Fruit fly (Drosophila melanogaster) whole organism, embryonic: ENCODE data around the gene CG14015.

ENCODE experiments used
- CG11723 ChIP-seq: fragments of 200-800 bp; sonication (Bioruptor generic); optimal IDR thresholded peaks from 2 replicates; lab custom pipeline; 2017; ENCODE audit warnings: missing biosample characterization, mild to moderate bottlenecking, missing genetic modification characterization
- CG12942 ChIP-seq: fragments of 200-800 bp; sonication (Bioruptor generic); optimal IDR thresholded peaks from 3 replicates; lab custom pipeline; 2016; ENCODE audit warnings: missing biosample characterization, missing genetic modification characterization
- CG1792 ChIP-seq: fragments of 200-800 bp; sonication (Bioruptor generic); optimal IDR thresholded peaks from 2 replicates; lab custom pipeline; 2016; ENCODE audit warnings: missing biosample characterization, missing genetic modification characterization
- CG4707 ChIP-seq: fragments of 200-800 bp; sonication (Bioruptor generic); optimal IDR thresholded peaks from 2 replicates; lab custom pipeline; 2018; ENCODE audit warnings: missing biosample characterization, mild to moderate bottlenecking, missing genetic modification characterization, moderate library complexity
- CG8924 ChIP-seq: fragments of 200-800 bp; optimal IDR thresholded peaks from 3 replicates; lab custom pipeline; 2019; ENCODE audit warnings: missing biosample characterization, mild to moderate bottlenecking, missing genetic modification characterization, moderate library complexity
- Eip74EF ChIP-seq, 2 experiments: fragments of 200-800 bp in 1 of 2; fragments of >200 bp in 1 of 2; sonication (Bioruptor generic) in 1 of 2; optimal IDR thresholded peaks; 2 replicates each; lab custom pipeline; 2017 to 2019; ENCODE audit warnings: missing biosample characterization in 2 of 2, missing genetic modification characterization in 2 of 2, mild to moderate bottlenecking in 1 of 2, moderate library complexity in 1 of 2
- Hmx ChIP-seq: fragments of 200-800 bp; sonication (Bioruptor generic); optimal IDR thresholded peaks from 2 replicates; lab custom pipeline; 2016; ENCODE audit warnings: missing biosample characterization, missing genetic modification characterization
- Optix ChIP-seq: fragments of 200-800 bp; sonication (Bioruptor generic); IDR thresholded peaks from 3 replicates; pipeline ENCODE4 v1.3.6; 2022; ENCODE audit warnings: missing biosample characterization, missing genetic modification characterization
- Sox102F ChIP-seq: fragments of 200-800 bp; sonication (Bioruptor generic); optimal IDR thresholded peaks from 2 replicates; lab custom pipeline; 2018; ENCODE audit warnings: missing biosample characterization, mild to moderate bottlenecking, missing genetic modification characterization, moderate library complexity
- croc ChIP-seq: fragments of 200-800 bp; sonication (Bioruptor generic); conservative IDR thresholded peaks from 3 replicates; pipeline ENCODE4 v1.3.6; 2022; ENCODE audit warnings: missing biosample characterization, missing genetic modification characterization
- gem ChIP-seq: fragments of 200-800 bp; sonication (Bioruptor generic); optimal IDR thresholded peaks from 2 replicates; lab custom pipeline; 2019; ENCODE audit warnings: missing biosample characterization, mild to moderate bottlenecking, missing genetic modification characterization, moderate library complexity
- sima ChIP-seq: fragments of 200-800 bp; sonication (Bioruptor generic); optimal IDR thresholded peaks from 2 replicates; lab custom pipeline; 2016; ENCODE audit warnings: missing biosample characterization, missing genetic modification characterization
- trh ChIP-seq: fragments of 200-800 bp; sonication (Bioruptor generic); optimal IDR thresholded peaks from 2 replicates; lab custom pipeline; 2016; ENCODE audit warnings: missing biosample characterization, missing genetic modification characterization
- vfl ChIP-seq: fragments of 200-800 bp; sonication (Bioruptor generic); optimal IDR thresholded peaks from 2 replicates; lab custom pipeline; 2016; ENCODE audit warnings: missing biosample characterization, missing genetic modification characterization

- TF ChIP-seq CG8924 (tag; lab: Kevin White, UChicago) (no peak), Eip74EF (GFP tag; optimal IDR thresholded peaks at IDR 0.05; lab: Kevin White, UChicago) (no peak), trh (GFP tag; lab: Kevin White, UChicago) (no peak), CG11723 (GFP tag; lab: Kevin White, UChicago) (no peak), croc (GFP tag; lab: Robert Waterston, UW) (no peak), CG4707 (GFP tag; lab: Kevin White, UChicago) (no peak), gem (no peak), Optix (GFP tag; lab: Robert Waterston, UW) (no peak), sima (GFP tag; lab: Kevin White, UChicago) (no peak), CG1792 (GFP tag; lab: Kevin White, UChicago) (no peak), Sox102F (GFP tag; lab: Kevin White, UChicago) (peak; percentile 45), CG12942 (GFP tag; lab: Kevin White, UChicago) (no peak), Hmx (GFP tag; lab: Kevin White, UChicago) (no peak), vfl (no peak)
Measured at dm6 chr2L:5569503-5569902, 30.5 kb upstream of the CG14015 start.
